Worm (Caenorhabditis elegans) whole organism, L4 larva: ENCODE measurements around the gene sam-4.
A peak's percentile ranks its signal among the peaks of the same experiment; 100 is the strongest.

Source experiments
- F26F4.8 ChIP-seq: fragments of 200-800 bp; sonication (Bioruptor generic); conservative IDR thresholded peaks from 2 replicates; pipeline ENCODE4 v1.3.6; 2022; ENCODE audit warnings: missing genetic modification characterization, missing compliant biosample characterization
- T26A8.4 ChIP-seq: fragments of 200-800 bp; sonication (Bioruptor generic); IDR thresholded peaks from 2 replicates; pipeline ENCODE4 v1.3.6; 2022; ENCODE audit warnings: missing genetic modification characterization, missing compliant biosample characterization
- ceh-28 ChIP-seq: fragments of 150-350 bp; optimal IDR thresholded peaks from 2 replicates; lab custom pipeline; 2014; ENCODE audit warnings: missing biosample characterization, missing genetic modification reagents, missing genetic modification characterization
- ceh-44 ChIP-seq: fragments of 200-800 bp; sonication (Bioruptor generic); IDR thresholded peaks from 2 replicates; pipeline ENCODE4 v1.3.6; 2022; ENCODE audit warnings: missing genetic modification reagents, missing genetic modification characterization, missing compliant biosample characterization
- daf-19 ChIP-seq: fragments of 200-800 bp; sonication (Bioruptor generic); conservative IDR thresholded peaks from 2 replicates; pipeline ENCODE4 v1.3.6; 2022; ENCODE audit warnings: missing genetic modification characterization, missing compliant biosample characterization
- daf-8 ChIP-seq: fragments of 200-800 bp; sonication (Bioruptor generic); IDR thresholded peaks from 2 replicates; pipeline ENCODE4 v1.3.6; 2022; ENCODE audit warnings: missing genetic modification characterization, missing compliant biosample characterization
- dmd-6 ChIP-seq: fragments of 200-800 bp; sonication (Bioruptor generic); IDR thresholded peaks from 2 replicates; pipeline ENCODE4 v1.3.6; 2022; ENCODE audit warnings: missing genetic modification reagents, missing genetic modification characterization, missing compliant biosample characterization
- dmd-9 ChIP-seq: fragments of 200-800 bp; sonication (Bioruptor generic); IDR thresholded peaks from 2 replicates; pipeline ENCODE4 v1.3.6; 2022; ENCODE audit warnings: missing genetic modification reagents, missing genetic modification characterization, missing compliant biosample characterization
- egl-27 ChIP-seq: sonication (generic microtip); optimal IDR thresholded peaks from 3 replicates; lab custom pipeline; 2017; ENCODE audit warnings: missing biosample characterization, missing genetic modification reagents, missing genetic modification characterization
- fkh-10 ChIP-seq: fragments of 150-350 bp; optimal IDR thresholded peaks from 2 replicates; lab custom pipeline; 2014; ENCODE audit warnings: missing biosample characterization, missing genetic modification reagents, missing genetic modification characterization
- hif-1 ChIP-seq, 2 experiments: sonication (generic microtip); optimal IDR thresholded peaks; 2 replicates each; lab custom pipeline; 2016 to 2017; ENCODE audit warnings: missing compliant biosample characterization in 2 of 2, missing genetic modification characterization in 2 of 2, missing genetic modification reagents in 2 of 2, missing genotype in 2 of 2, mild to moderate bottlenecking in 1 of 2
- hlh-30 ChIP-seq: sonication (generic microtip); optimal IDR thresholded peaks from 2 replicates; lab custom pipeline; 2017; ENCODE audit warnings: antibody characterized with exemption, mild to moderate bottlenecking, missing genetic modification characterization, missing compliant biosample characterization; ENCODE audit not compliant: insufficient read depth
- hmg-1.1 ChIP-seq: fragments of 200-800 bp; sonication (Bioruptor generic); IDR thresholded peaks from 2 replicates; pipeline ENCODE4 v1.3.6; 2022; ENCODE audit warnings: missing genetic modification reagents, missing genetic modification characterization, missing compliant biosample characterization
- lin-15B ChIP-seq: fragments of 150-350 bp; sonication (generic microtip); optimal IDR thresholded peaks from 3 replicates; lab custom pipeline; 2014; ENCODE audit warnings: missing biosample characterization, missing genetic modification characterization
- lin-29 ChIP-seq: fragments of 200-800 bp; sonication (Bioruptor generic); IDR thresholded peaks from 2 replicates; pipeline ENCODE4 v1.3.6; 2022; ENCODE audit warnings: missing genetic modification reagents, missing genetic modification characterization, missing compliant biosample characterization
- lin-39 ChIP-seq: fragments of 150-350 bp; optimal IDR thresholded peaks from 2 replicates; lab custom pipeline; 2014; ENCODE audit warnings: missing biosample characterization, missing genetic modification reagents, missing genetic modification characterization
- madf-9 ChIP-seq: fragments of 200-800 bp; sonication (Bioruptor generic); conservative IDR thresholded peaks from 2 replicates; pipeline ENCODE4 v1.3.6; 2022; ENCODE audit warnings: missing genetic modification reagents, missing genetic modification characterization, missing compliant biosample characterization
- mdt-29 ChIP-seq: fragments of 200-800 bp; sonication (Bioruptor generic); IDR thresholded peaks from 2 replicates; pipeline ENCODE4 v1.3.6; 2022; ENCODE audit warnings: missing genetic modification reagents, missing genetic modification characterization, missing compliant biosample characterization
- mep-1 ChIP-seq: fragments of 150-350 bp; sonication (generic microtip); optimal IDR thresholded peaks from 3 replicates; lab custom pipeline; 2014; ENCODE audit warnings: missing biosample characterization, missing genetic modification characterization
- nhr-102 ChIP-seq: sonication (generic microtip); optimal IDR thresholded peaks from 2 replicates; lab custom pipeline; 2016; ENCODE audit warnings: mild to moderate bottlenecking, missing genetic modification characterization, moderate library complexity, missing compliant biosample characterization
- nhr-25 ChIP-seq: sonication (generic microtip); optimal IDR thresholded peaks from 2 replicates; lab custom pipeline; 2017; ENCODE audit warnings: missing genetic modification characterization, mild to moderate bottlenecking, missing compliant biosample characterization, antibody characterized with exemption, moderate library complexity, borderline replicate concordance; ENCODE audit not compliant: insufficient read depth
- nhr-77 ChIP-seq: fragments of 150-350 bp; optimal IDR thresholded peaks from 2 replicates; lab custom pipeline; 2014; ENCODE audit warnings: missing biosample characterization, missing genetic modification characterization
- pha-4 ChIP-seq, 2 experiments: fragments of 150-350 bp in 1 of 2; fragments of 200-800 bp in 1 of 2; sonication (Bioruptor generic) in 1 of 2; IDR thresholded peaks in 1 of 2; optimal IDR thresholded peaks in 1 of 2; 2 replicates each; pipeline versions ENCODE4 v1.3.6 to Lab custom; 2014 to 2022; ENCODE audit warnings: missing genetic modification characterization in 2 of 2, missing genetic modification reagents in 2 of 2, missing biosample characterization in 1 of 2, missing compliant biosample characterization in 1 of 2
- php-3 ChIP-seq: fragments of 200-800 bp; sonication (Bioruptor generic); IDR thresholded peaks from 2 replicates; pipeline ENCODE4 v1.3.6; 2022; ENCODE audit warnings: missing genetic modification reagents, missing genetic modification characterization, missing compliant biosample characterization
- saeg-2 ChIP-seq: fragments of 200-800 bp; sonication (Bioruptor generic); IDR thresholded peaks from 2 replicates; pipeline ENCODE4 v1.3.6; 2022; ENCODE audit warnings: missing genetic modification reagents, missing genetic modification characterization, missing compliant biosample characterization
- set-16 ChIP-seq: fragments of 200-800 bp; sonication (Bioruptor generic); IDR thresholded peaks from 2 replicates; pipeline ENCODE4 v1.3.6; 2022; ENCODE audit warnings: missing genetic modification reagents, missing genetic modification characterization, missing compliant biosample characterization
- spr-1 ChIP-seq: sonication (generic microtip); optimal IDR thresholded peaks from 2 replicates; lab custom pipeline; 2016; ENCODE audit warnings: mild to moderate bottlenecking, missing genetic modification characterization, missing compliant biosample characterization
- tag-97 ChIP-seq: fragments of 200-800 bp; sonication (Bioruptor generic); IDR thresholded peaks from 2 replicates; pipeline ENCODE4 v1.3.6; 2022; ENCODE audit warnings: missing genetic modification characterization, missing compliant biosample characterization
- unc-130 ChIP-seq: sonication (generic microtip); optimal IDR thresholded peaks from 2 replicates; lab custom pipeline; 2016; ENCODE audit warnings: missing genetic modification reagents, missing genetic modification characterization, missing compliant biosample characterization
- vab-7 ChIP-seq: fragments of 200-800 bp; sonication (Bioruptor generic); IDR thresholded peaks from 2 replicates; pipeline ENCODE4 v1.3.6; 2022; ENCODE audit warnings: missing genetic modification reagents, missing genetic modification characterization, missing compliant biosample characterization
- ztf-11 ChIP-seq: fragments of 150-350 bp; optimal IDR thresholded peaks from 2 replicates; lab custom pipeline; 2014; ENCODE audit warnings: missing biosample characterization, missing genetic modification characterization

Gene sam-4

DNA sequence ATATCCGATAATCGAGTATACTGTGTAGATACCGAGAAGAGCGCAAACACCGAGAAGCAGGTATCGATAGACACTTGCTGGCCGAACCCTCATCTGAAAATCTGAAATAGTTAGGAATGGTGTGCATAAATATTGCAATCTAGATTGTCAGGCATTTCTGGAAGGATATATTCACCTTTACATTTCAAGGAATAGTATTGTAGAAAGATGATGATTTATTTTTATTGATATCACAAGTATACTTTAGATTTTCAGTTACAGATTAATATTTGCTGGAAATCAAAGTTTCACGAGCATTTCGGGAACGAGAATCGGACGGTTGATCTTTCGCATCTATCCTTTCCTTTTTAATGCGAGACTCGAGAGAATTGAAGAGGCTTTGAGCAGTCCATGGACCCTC, 10.6 kb upstream of the sam-4 start, which contains the start of gene fut-3:
TSS of gene fut-3 (minus strand) at position 101 of the 400 bp plus-strand sequence.
- TF ChIP-seq unc-130 (GFP tag; lab: Kevin White, UChicago) (no peak), madf-9 (no peak), mdt-29 (GFP tag; lab: Robert Waterston, UW) (no peak), pha-4 (GFP tag; IDR thresholded peaks at IDR 0.05; lab: Robert Waterston, UW) (no peak), pha-4 (tag; optimal IDR thresholded peaks at IDR 0.05; lab: Kevin White, UChicago) (no peak), fkh-10 (GFP tag; lab: Kevin White, UChicago) (no peak), dmd-6 (GFP tag; lab: Robert Waterston, UW) (no peak), vab-7 (GFP tag; lab: Robert Waterston, UW) (no peak), lin-29 (GFP tag; lab: Robert Waterston, UW) (no peak), nhr-77 (tag; lab: Kevin White, UChicago) (no peak), T26A8.4 (GFP tag; lab: Robert Waterston, UW) (no peak), nhr-25 (tag; lab: Kevin White, UChicago) (no peak), hlh-30 (tag; lab: Kevin White, UChicago) (no peak), daf-8 (GFP tag; lab: Robert Waterston, UW) (no peak), php-3 (GFP tag; lab: Robert Waterston, UW) (no peak), saeg-2 (GFP tag; lab: Robert Waterston, UW) (no peak), lin-15B (no peak), lin-39 (tag; lab: Kevin White, UChicago) (no peak), egl-27 (no peak), nhr-102 (tag; lab: Kevin White, UChicago) (no peak), hmg-1.1 (GFP tag; lab: Robert Waterston, UW) (no peak)

ce11 chrII:5654215-5654614, 5.1 kb upstream of the sam-4 start, which contains the start of gene F59E12.1:
F59E12.1 (plus strand) TSS chrII:5654515.
- TF ChIP-seq nhr-25 (tag; lab: Kevin White, UChicago): no peak

- TF ChIP-seq ztf-11 (tag; lab: Kevin White, UChicago): no peak
- TF ChIP-seq ceh-44 (GFP tag; lab: Robert Waterston, UW): no peak
- no peak for TF ChIP-seq unc-130 (GFP tag; lab: Kevin White, UChicago)
- TF ChIP-seq tag-97: no peak
- no peak for TF ChIP-seq ceh-28 (tag; lab: Kevin White, UChicago)
- no peak for TF ChIP-seq mep-1
- no peak for TF ChIP-seq daf-19 (GFP tag; lab: Robert Waterston, UW)
- no peak for TF ChIP-seq saeg-2 (GFP tag; lab: Robert Waterston, UW)
Measured at ce11 chrII:5652334-5652733, 3.2 kb upstream of the sam-4 start, which contains the start of gene bli-2. bli-2 (minus strand) TSS chrII:5652434.

ce11 chrII:5651426-5651825, 2.3 kb upstream of the sam-4 start:
- TF ChIP-seq lin-29 (GFP tag; lab: Robert Waterston, UW) (no peak), set-16 (GFP tag; lab: Robert Waterston, UW) (peak; percentile 86), hif-1 (tag; optimal IDR thresholded peaks at IDR 0.05; lab: Kevin White, UChicago) (no peak), spr-1 (tag; lab: Kevin White, UChicago) (no peak), dmd-9 (GFP tag; lab: Robert Waterston, UW) (no peak), vab-7 (GFP tag; lab: Robert Waterston, UW) (no peak)

DNA sequence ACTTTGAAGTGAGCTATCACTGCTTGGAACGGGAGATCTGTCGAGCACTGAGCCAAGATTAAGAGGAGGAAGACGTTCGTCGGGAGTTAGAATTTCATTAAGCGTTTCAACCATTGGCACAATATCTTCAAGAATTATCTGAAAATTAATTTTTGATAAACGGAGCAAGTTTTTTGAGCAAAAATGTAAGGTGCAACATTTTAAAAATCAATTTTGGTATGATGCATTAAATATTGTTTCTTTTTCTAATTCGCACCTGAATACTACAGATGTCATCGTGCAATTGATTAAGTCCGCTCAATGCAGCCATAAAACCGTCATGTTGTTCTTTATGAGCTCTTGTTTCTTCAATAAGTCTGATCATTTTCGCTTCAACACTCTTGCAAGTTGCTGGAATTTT, 814 bp downstream of the sam-4 start, which contains the start of gene ddl-1:
TSS of gene ddl-1 (minus strand) at position 101 of the 400 bp plus-strand sequence.
- no peak for TF ChIP-seq F26F4.8 (GFP tag; lab: Robert Waterston, UW)
- TF ChIP-seq, all 104 proteins: peak for 0
